Worm (Caenorhabditis elegans): ENCODE data around the gene prx-19.

- TF ChIP-seq nhr-10 (tag; optimal IDR thresholded peaks at IDR 0.05) (no peak), elt-3 (tag; optimal IDR thresholded peaks at IDR 0.05) (no peak), unc-55 (GFP tag; optimal IDR thresholded peaks at IDR 0.05) (no peak), zag-1 (tag; optimal IDR thresholded peaks at IDR 0.05) (no peak), lin-13 (GFP tag; optimal IDR thresholded peaks at IDR 0.05) (no peak), unc-62 (GFP tag; optimal IDR thresholded peaks at IDR 0.05) (no peak), ZK546.5 (tag; optimal IDR thresholded peaks at IDR 0.05) (no peak), egl-27 (tag; optimal IDR thresholded peaks at IDR 0.05) (no peak), sem-4 (tag; optimal IDR thresholded peaks at IDR 0.05) (no peak)
Observed at ce11 chrIII:8800796-8801083, 8.4 kb downstream of the prx-19 start.

All from whole organism, L2 larva.